Worm (Caenorhabditis elegans): ENCODE data around the gene Y39B6A.43.
A peak's percentile ranks its signal among the peaks of the same experiment; 100 is the strongest.

- TF ChIP-seq nhr-102 (tag; optimal IDR thresholded peaks at IDR 0.05) (peak; percentile 95), nhr-28 (tag; optimal IDR thresholded peaks at IDR 0.05) (peak; percentile 91), mdl-1 (tag; optimal IDR thresholded peaks at IDR 0.05) (peak in 1 of 2 experiments; percentile 58), skn-1 (tag; optimal IDR thresholded peaks at IDR 0.05) (peak; percentile 80), ztf-7 (tag; optimal IDR thresholded peaks at IDR 0.05) (peak; percentile 73), nhr-10 (tag; optimal IDR thresholded peaks at IDR 0.05) (no peak)
These were observed at the start of gene Y39B6A.43 for ce11 chrV:18967479-18968056.

Measured in whole organism, L4 larva.